Worm (Caenorhabditis elegans) whole organism, L4 larva: ENCODE data around the gene R07E3.4.

Experiments
- F37D6.2 ChIP-seq: sonication (generic microtip); optimal IDR thresholded peaks from 2 replicates; lab custom pipeline; 2016; ENCODE audit warnings: mild to moderate bottlenecking, missing genetic modification characterization, missing compliant biosample characterization
- F44E2.7 ChIP-seq: fragments of 200-800 bp; sonication (Bioruptor generic); IDR thresholded peaks from 2 replicates; pipeline ENCODE4 v2.1.2; 2022; ENCODE audit warnings: missing genetic modification characterization, missing compliant biosample characterization
- F49E8.2 ChIP-seq: sonication (generic microtip); optimal IDR thresholded peaks from 2 replicates; lab custom pipeline; 2016; ENCODE audit warnings: missing compliant biosample characterization, mild to moderate bottlenecking, missing genetic modification characterization, borderline replicate concordance
- Y105C5A.15 ChIP-seq: fragments of 200-800 bp; sonication (Bioruptor generic); IDR thresholded peaks from 2 replicates; pipeline ENCODE4 v1.3.6; 2022; ENCODE audit warnings: missing genetic modification characterization, missing compliant biosample characterization
- Y75B8A.6 ChIP-seq: fragments of 200-800 bp; sonication (Bioruptor generic); IDR thresholded peaks from 2 replicates; pipeline ENCODE4 v1.3.6; 2022; ENCODE audit warnings: missing genetic modification reagents, missing genetic modification characterization, missing compliant biosample characterization
- ZK546.5 ChIP-seq, 2 experiments: sonication (generic microtip); optimal IDR thresholded peaks; 2 replicates each; lab custom pipeline; 2017; ENCODE audit warnings: missing biosample characterization in 2 of 2, missing genetic modification characterization in 2 of 2
- ceh-44 ChIP-seq: fragments of 200-800 bp; sonication (Bioruptor generic); IDR thresholded peaks from 2 replicates; pipeline ENCODE4 v1.3.6; 2022; ENCODE audit warnings: missing genetic modification reagents, missing genetic modification characterization, missing compliant biosample characterization
- ceh-82 ChIP-seq: sonication (generic microtip); optimal IDR thresholded peaks from 2 replicates; lab custom pipeline; 2017; ENCODE audit warnings: missing biosample characterization, missing genetic modification characterization
- cey-2 ChIP-seq: sonication (generic microtip); optimal IDR thresholded peaks from 3 replicates; lab custom pipeline; 2017; ENCODE audit warnings: missing genetic modification characterization, mild to moderate bottlenecking, missing compliant biosample characterization, antibody characterized with exemption, borderline replicate concordance; ENCODE audit not compliant: insufficient read depth
- daf-19 ChIP-seq: fragments of 200-800 bp; sonication (Bioruptor generic); conservative IDR thresholded peaks from 2 replicates; pipeline ENCODE4 v1.3.6; 2022; ENCODE audit warnings: missing genetic modification characterization, missing compliant biosample characterization
- dmd-6 ChIP-seq: fragments of 200-800 bp; sonication (Bioruptor generic); IDR thresholded peaks from 2 replicates; pipeline ENCODE4 v1.3.6; 2022; ENCODE audit warnings: missing genetic modification reagents, missing genetic modification characterization, missing compliant biosample characterization
- dpl-1 ChIP-seq: fragments of 150-350 bp; optimal IDR thresholded peaks from 2 replicates; lab custom pipeline; 2014; ENCODE audit warnings: missing biosample characterization, missing genetic modification reagents, missing genetic modification characterization
- dve-1 ChIP-seq: sonication (generic microtip); optimal IDR thresholded peaks from 2 replicates; lab custom pipeline; 2017; ENCODE audit warnings: antibody characterized with exemption, mild to moderate bottlenecking, missing genetic modification characterization, missing compliant biosample characterization; ENCODE audit not compliant: insufficient read depth
- egl-43 ChIP-seq: fragments of 200-800 bp; sonication (Bioruptor generic); IDR thresholded peaks from 2 replicates; pipeline ENCODE4 v1.3.6; 2022; ENCODE audit warnings: missing genetic modification reagents, missing genetic modification characterization, missing compliant biosample characterization
- fkh-10 ChIP-seq: fragments of 150-350 bp; optimal IDR thresholded peaks from 2 replicates; lab custom pipeline; 2014; ENCODE audit warnings: missing biosample characterization, missing genetic modification reagents, missing genetic modification characterization
- fos-1 ChIP-seq: fragments of 150-350 bp; optimal IDR thresholded peaks from 2 replicates; lab custom pipeline; 2014; ENCODE audit warnings: missing biosample characterization, missing genetic modification characterization
- hlh-11 ChIP-seq: fragments of 200-800 bp; sonication (Bioruptor generic); optimal IDR thresholded peaks from 2 replicates; lab custom pipeline; 2018; ENCODE audit warnings: mild to moderate bottlenecking, missing genetic modification characterization, missing compliant biosample characterization
- jun-1 ChIP-seq: fragments of 150-350 bp; optimal IDR thresholded peaks from 2 replicates; lab custom pipeline; 2014; ENCODE audit warnings: missing biosample characterization, missing genetic modification reagents, missing genetic modification characterization
- lin-1 ChIP-seq: fragments of 200-800 bp; sonication (Bioruptor generic); IDR thresholded peaks from 2 replicates; pipeline ENCODE4 v1.3.6; 2022; ENCODE audit warnings: missing genetic modification reagents, missing genetic modification characterization, missing compliant biosample characterization
- lin-13 ChIP-seq: fragments of 150-350 bp; optimal IDR thresholded peaks from 2 replicates; lab custom pipeline; 2014; ENCODE audit warnings: missing biosample characterization, missing genetic modification reagents, missing genetic modification characterization
- lin-15B ChIP-seq: fragments of 150-350 bp; sonication (generic microtip); optimal IDR thresholded peaks from 3 replicates; lab custom pipeline; 2014; ENCODE audit warnings: missing biosample characterization, missing genetic modification characterization
- lir-3 ChIP-seq: sonication (generic microtip); optimal IDR thresholded peaks from 2 replicates; lab custom pipeline; 2016; ENCODE audit warnings: mild to moderate bottlenecking, missing genetic modification characterization, missing compliant biosample characterization
- madf-5 ChIP-seq, 2 experiments: fragments of 200-800 bp; sonication (Bioruptor generic); IDR thresholded peaks; 2 replicates each; pipeline ENCODE4 v1.3.6; 2022; ENCODE audit warnings: missing compliant biosample characterization in 2 of 2, missing genetic modification characterization in 2 of 2
- mep-1 ChIP-seq: fragments of 150-350 bp; sonication (generic microtip); optimal IDR thresholded peaks from 3 replicates; lab custom pipeline; 2014; ENCODE audit warnings: missing biosample characterization, missing genetic modification characterization
- mxl-2 ChIP-seq: fragments of 200-800 bp; sonication (Bioruptor generic); conservative IDR thresholded peaks from 2 replicates; pipeline ENCODE4 v1.3.6; 2022; ENCODE audit warnings: missing genetic modification reagents, missing genetic modification characterization, missing compliant biosample characterization
- nhr-102 ChIP-seq: sonication (generic microtip); optimal IDR thresholded peaks from 2 replicates; lab custom pipeline; 2016; ENCODE audit warnings: mild to moderate bottlenecking, missing genetic modification characterization, moderate library complexity, missing compliant biosample characterization
- nhr-237 ChIP-seq: sonication (generic microtip); optimal IDR thresholded peaks from 2 replicates; lab custom pipeline; 2017; ENCODE audit warnings: missing biosample characterization, missing genetic modification characterization
- nhr-28 ChIP-seq: fragments of 150-350 bp; optimal IDR thresholded peaks from 2 replicates; lab custom pipeline; 2014; ENCODE audit warnings: missing biosample characterization, missing genetic modification characterization
- nhr-6 ChIP-seq: fragments of 150-350 bp; optimal IDR thresholded peaks from 2 replicates; lab custom pipeline; 2014; ENCODE audit warnings: missing biosample characterization, missing genetic modification characterization
- nhr-76 ChIP-seq: fragments of 150-350 bp; optimal IDR thresholded peaks from 2 replicates; lab custom pipeline; 2014; ENCODE audit warnings: missing biosample characterization, missing genetic modification characterization
- rbr-2 ChIP-seq: sonication (generic microtip); optimal IDR thresholded peaks from 2 replicates; lab custom pipeline; 2016; ENCODE audit warnings: missing genotype, missing genetic modification characterization, missing compliant biosample characterization
- set-16 ChIP-seq: fragments of 200-800 bp; sonication (Bioruptor generic); IDR thresholded peaks from 2 replicates; pipeline ENCODE4 v1.3.6; 2022; ENCODE audit warnings: missing genetic modification reagents, missing genetic modification characterization, missing compliant biosample characterization
- snpc-4 ChIP-seq: fragments of 150-350 bp; optimal IDR thresholded peaks from 2 replicates; lab custom pipeline; 2014; ENCODE audit warnings: missing biosample characterization, missing genetic modification characterization
- spr-1 ChIP-seq: sonication (generic microtip); optimal IDR thresholded peaks from 2 replicates; lab custom pipeline; 2016; ENCODE audit warnings: mild to moderate bottlenecking, missing genetic modification characterization, missing compliant biosample characterization
- tra-1 ChIP-seq: fragments of 200-800 bp; sonication (Bioruptor generic); IDR thresholded peaks from 2 replicates; pipeline ENCODE4 v1.3.6; 2022; ENCODE audit warnings: missing genetic modification reagents, missing genetic modification characterization, missing compliant biosample characterization
- unc-62 ChIP-seq, 3 experiments: fragments of 150-350 bp in 1 of 3; sonication (generic microtip); optimal IDR thresholded peaks in 2 of 3; peaks in 1 of 3; 1 replicate in 1 of 3; 2 replicates in 2 of 3; lab custom pipeline; 2014 to 2017; ENCODE audit warnings: missing biosample characterization in 3 of 3, missing genetic modification characterization in 3 of 3, missing genetic modification reagents in 3 of 3, missing genotype in 1 of 3
- vab-7 ChIP-seq: fragments of 200-800 bp; sonication (Bioruptor generic); IDR thresholded peaks from 2 replicates; pipeline ENCODE4 v1.3.6; 2022; ENCODE audit warnings: missing genetic modification reagents, missing genetic modification characterization, missing compliant biosample characterization
- zip-11 ChIP-seq: fragments of 200-800 bp; sonication (Bioruptor generic); IDR thresholded peaks from 2 replicates; pipeline ENCODE4 v1.3.6; 2022; ENCODE audit warnings: missing genetic modification characterization, missing compliant biosample characterization
- ztf-11 ChIP-seq: fragments of 150-350 bp; optimal IDR thresholded peaks from 2 replicates; lab custom pipeline; 2014; ENCODE audit warnings: missing biosample characterization, missing genetic modification characterization
- ztf-7 ChIP-seq: fragments of 150-350 bp; optimal IDR thresholded peaks from 2 replicates; lab custom pipeline; 2014; ENCODE audit warnings: missing biosample characterization, missing genetic modification characterization

R07E3.4 gene

DNA sequence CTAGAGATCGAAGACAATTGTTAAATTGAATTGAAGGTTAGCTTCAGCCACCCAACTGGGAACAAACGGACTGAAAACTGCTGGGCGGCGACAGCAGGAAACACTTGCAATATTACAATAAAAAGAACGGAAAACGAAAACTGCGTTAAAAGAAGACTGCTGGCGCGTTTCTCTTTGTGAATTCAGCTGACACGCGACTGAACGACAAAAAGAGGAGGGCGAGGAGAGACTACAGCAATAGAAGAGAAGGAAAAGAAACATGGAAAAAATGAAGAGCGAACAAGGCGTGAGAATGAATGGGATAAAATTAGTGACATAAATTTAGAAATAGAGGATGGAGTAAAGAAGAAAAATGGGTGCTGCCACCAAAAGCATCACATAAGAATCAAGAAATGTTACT, 44.5 kb upstream of the R07E3.4 start (continued):
- TF ChIP-seq zip-11 (GFP tag; lab: Robert Waterston, UW): no peak
- no peak for TF ChIP-seq ztf-11 (tag; lab: Kevin White, UChicago)
- no peak for TF ChIP-seq daf-19 (GFP tag; lab: Robert Waterston, UW)
- TF ChIP-seq nhr-28: peak; percentile 73
- TF ChIP-seq dpl-1 (GFP tag; lab: Kevin White, UChicago): peak; percentile 78
- TF ChIP-seq egl-43 (GFP tag; lab: Robert Waterston, UW): peak; percentile 55; the same call in 1 of the 2 replicates
- TF ChIP-seq F37D6.2 (tag; lab: Kevin White, UChicago): peak; percentile 77
- no peak for TF ChIP-seq fos-1 (tag; lab: Kevin White, UChicago)
- peak; percentile 96 for TF ChIP-seq dve-1 (tag; lab: Kevin White, UChicago)
- 0 out of 2 replicates have a peak, but pooled peaks have one; percentile 13 for TF ChIP-seq lin-1 (GFP tag; lab: Robert Waterston, UW)
- no peak for TF ChIP-seq mxl-2
- no peak for TF ChIP-seq snpc-4
- TF ChIP-seq lin-13 (GFP tag; lab: Kevin White, UChicago): peak; percentile 47
- no peak for TF ChIP-seq nhr-237 (tag; lab: Kevin White, UChicago)
- no peak for TF ChIP-seq madf-5 (GFP tag; IDR thresholded peaks at IDR 0.05; lab: Robert Waterston, UW)
- peak; percentile 88 for TF ChIP-seq nhr-6 (tag; lab: Kevin White, UChicago)
- peak; percentile 82 for TF ChIP-seq dmd-6 (GFP tag; lab: Robert Waterston, UW)
- TF ChIP-seq ceh-44: no peak
- TF ChIP-seq nhr-76 (tag; lab: Kevin White, UChicago): no peak
- TF ChIP-seq fkh-10: peak; percentile 70
- TF ChIP-seq nhr-102 (tag; lab: Kevin White, UChicago): no peak
- no peak for TF ChIP-seq Y75B8A.6
- TF ChIP-seq ztf-7: peak; percentile 67
- no peak for TF ChIP-seq F49E8.2
- no peak for TF ChIP-seq ZK546.5 (tag; optimal IDR thresholded peaks at IDR 0.05; lab: Kevin White, UChicago)
- no peak for TF ChIP-seq ceh-82 (tag; lab: Kevin White, UChicago)
- TF ChIP-seq cey-2 (tag; lab: Kevin White, UChicago): no peak
- TF ChIP-seq jun-1: no peak
- no peak for TF ChIP-seq lin-15B
- peak; percentile 94 for TF ChIP-seq mep-1
- no peak for TF ChIP-seq vab-7 (GFP tag; lab: Robert Waterston, UW)
- peak; percentile 97 for TF ChIP-seq hlh-11 (tag; lab: Kevin White, UChicago)
- 0 out of 2 replicates have a peak, but pooled peaks have one; percentile 47 for TF ChIP-seq tra-1 (GFP tag; lab: Robert Waterston, UW)
- TF ChIP-seq F44E2.7 (GFP tag; lab: Robert Waterston, UW): no peak
- TF ChIP-seq rbr-2 (tag; lab: Kevin White, UChicago): peak; percentile 92
- no peak for TF ChIP-seq lir-3 (tag; lab: Kevin White, UChicago)

DNA sequence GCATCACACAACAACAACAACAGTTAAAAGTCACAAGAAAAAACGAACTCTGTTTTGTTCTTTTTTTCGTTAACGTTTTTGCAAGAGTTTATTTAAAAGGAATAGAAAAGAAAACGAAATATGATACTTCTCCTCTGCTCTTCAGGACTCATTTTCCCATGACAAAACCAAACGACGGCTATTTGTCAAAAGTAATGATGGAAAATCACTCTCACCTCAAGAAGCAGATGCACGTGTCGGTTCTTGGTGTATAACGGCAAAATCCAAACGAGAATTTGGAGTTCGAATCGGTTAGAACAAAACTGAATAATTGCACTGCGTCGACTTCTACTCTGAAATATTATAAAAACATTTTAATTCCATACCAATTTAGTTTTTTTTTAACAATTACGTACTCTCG, 43.8 kb upstream of the R07E3.4 start:
- TF ChIP-seq unc-62 (GFP tag; optimal IDR thresholded peaks at IDR 0.05 in 1 of 2; lab: Kevin White, UChicago): peak in 1 of 2 experiments; percentile 95
- no peak for TF ChIP-seq unc-62 (tag; optimal IDR thresholded peaks at IDR 0.05; lab: Kevin White, UChicago)
- no peak for TF ChIP-seq Y105C5A.15

DNA sequence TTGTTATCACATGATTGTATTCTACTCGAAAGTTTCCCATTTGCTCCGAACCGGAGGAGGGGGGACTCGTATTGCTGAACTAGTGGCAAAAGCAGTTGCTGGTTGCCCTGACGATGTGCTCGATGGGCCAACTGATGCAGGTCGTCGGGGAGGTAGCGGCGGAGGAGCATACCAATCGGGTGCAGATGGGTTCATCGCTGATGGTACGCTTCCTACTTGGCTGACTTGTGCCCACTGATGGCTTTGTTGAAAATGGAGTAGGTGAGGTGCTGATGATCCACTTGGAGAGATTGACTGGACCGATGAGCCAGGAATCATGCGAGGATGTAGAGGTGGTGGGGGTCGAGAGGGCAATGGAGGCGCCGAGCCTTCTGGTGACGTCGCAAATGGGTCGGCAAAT, 40.4 kb upstream of the R07E3.4 start:
- TF ChIP-seq egl-43 (GFP tag; lab: Robert Waterston, UW): 0 out of 2 replicates have a peak, but pooled peaks have one; percentile 39
- no peak for TF ChIP-seq spr-1
- TF ChIP-seq set-16: peak; percentile 66
